Fruit fly (Drosophila melanogaster): ENCODE data around the gene CG15422.

Gene CG15422

dm6 chr2L:4028026-4028425, 23.2 kb downstream of the CG15422 start (continued):
- TF ChIP-seq Met (GFP tag; optimal IDR thresholded peaks at IDR 0.05) (peak; percentile 2), CG11294 (GFP tag; IDR thresholded peaks at IDR 0.05) (no peak), CG6808 (GFP tag; optimal IDR thresholded peaks at IDR 0.05) (no peak), salr (GFP tag; optimal IDR thresholded peaks at IDR 0.05) (peak in 1 of 2 experiments; percentile 1), dac (GFP tag; optimal IDR thresholded peaks at IDR 0.05) (no peak), Ets96B (tag; optimal IDR thresholded peaks at IDR 0.05) (peak; percentile 64), Blimp-1 (GFP tag; optimal IDR thresholded peaks at IDR 0.05) (no peak)

- no peak for TF ChIP-seq salr (GFP tag; optimal IDR thresholded peaks at IDR 0.05)
- TF ChIP-seq spab (GFP tag; optimal IDR thresholded peaks at IDR 0.05): no peak
- no peak for TF ChIP-seq cyc (GFP tag; optimal IDR thresholded peaks at IDR 0.05)
- TF ChIP-seq esn (GFP tag; optimal IDR thresholded peaks at IDR 0.05): peak; percentile 1
- no peak for TF ChIP-seq Smox (GFP tag; optimal IDR thresholded peaks at IDR 0.05)
- peak; percentile 71 for TF ChIP-seq CG6163 (GFP tag; IDR thresholded peaks at IDR 0.05)
- TF ChIP-seq Sox14 (GFP tag; optimal IDR thresholded peaks at IDR 0.05): no peak
- TF ChIP-seq CG34406 (GFP tag; optimal IDR thresholded peaks at IDR 0.05): no peak
- peak; percentile 16 for TF ChIP-seq Eip78C (GFP tag)
- no peak for TF ChIP-seq CG4318 (GFP tag; optimal IDR thresholded peaks at IDR 0.05)
- TF ChIP-seq net (GFP tag; optimal IDR thresholded peaks at IDR 0.05): no peak
- no peak for TF ChIP-seq CG11294 (GFP tag; IDR thresholded peaks at IDR 0.05)
- no peak for TF ChIP-seq Ets21C (GFP tag; optimal IDR thresholded peaks at IDR 0.05)
- no peak for TF ChIP-seq eg (GFP tag; IDR thresholded peaks at IDR 0.05)
- no peak for TF ChIP-seq CG9139 (GFP tag; optimal IDR thresholded peaks at IDR 0.05)
These were observed 23.9 kb downstream of the CG15422 start for dm6 chr2L:4028697-4029096.

- TF ChIP-seq topi (GFP tag; optimal IDR thresholded peaks at IDR 0.05): peak; percentile 51
- peak; percentile 27 for TF ChIP-seq CG34406 (GFP tag; optimal IDR thresholded peaks at IDR 0.05)
- no peak for TF ChIP-seq Smox (GFP tag; optimal IDR thresholded peaks at IDR 0.05)
- TF ChIP-seq salr (GFP tag; optimal IDR thresholded peaks at IDR 0.05): peak; percentile 40 to 88
- TF ChIP-seq CG7368 (GFP tag; optimal IDR thresholded peaks at IDR 0.05): peak; percentile 61
- peak; percentile 95 for TF ChIP-seq Lpt (GFP tag; optimal IDR thresholded peaks at IDR 0.05)
- peak; percentile 98 for TF ChIP-seq CG15336 (GFP tag; IDR thresholded peaks at IDR 0.05)
- TF ChIP-seq dsx (GFP tag; optimal IDR thresholded peaks at IDR 0.05; ENCODE audit: poor library complexity, severe bottlenecking): peak; percentile 64
- peak; percentile 50 for TF ChIP-seq esn (GFP tag; optimal IDR thresholded peaks at IDR 0.05)
- peak; percentile 38 for TF ChIP-seq CG6792 (GFP tag; optimal IDR thresholded peaks at IDR 0.05)
- TF ChIP-seq achi (GFP tag; optimal IDR thresholded peaks at IDR 0.05): peak; percentile 88
- peak; percentile 59 for TF ChIP-seq CG6808 (GFP tag; optimal IDR thresholded peaks at IDR 0.05)
- peak; percentile 90 for TF ChIP-seq OdsH (GFP tag; optimal IDR thresholded peaks at IDR 0.05)
- TF ChIP-seq lz (GFP tag; optimal IDR thresholded peaks at IDR 0.05): peak; percentile 64
- peak; percentile 51 for TF ChIP-seq cyc (GFP tag; optimal IDR thresholded peaks at IDR 0.05)
- TF ChIP-seq spab (GFP tag; optimal IDR thresholded peaks at IDR 0.05): peak; percentile 42
- peak; percentile 74 for TF ChIP-seq CG11762 (GFP tag; optimal IDR thresholded peaks at IDR 0.05; ENCODE audit: insufficient read depth)
- TF ChIP-seq pdm3 (GFP tag; optimal IDR thresholded peaks at IDR 0.05): peak; percentile 88
- peak; percentile 57 for TF ChIP-seq Hr38 (GFP tag; optimal IDR thresholded peaks at IDR 0.05)
- peak; percentile 75 for TF ChIP-seq CG3032 (tag; optimal IDR thresholded peaks at IDR 0.05)
- TF ChIP-seq Blimp-1 (GFP tag; optimal IDR thresholded peaks at IDR 0.05): no peak
- TF ChIP-seq ss (GFP tag; optimal IDR thresholded peaks at IDR 0.05): peak in 1 of 2 experiments; percentile 2
- TF ChIP-seq svp (GFP tag): peak; percentile 69
- TF ChIP-seq CG9139 (GFP tag; optimal IDR thresholded peaks at IDR 0.05): no peak
- peak; percentile 89 for TF ChIP-seq Sox14 (GFP tag; optimal IDR thresholded peaks at IDR 0.05)
- peak; percentile 58 for TF ChIP-seq CG10669 (GFP tag; optimal IDR thresholded peaks at IDR 0.05)
- TF ChIP-seq Gug (GFP tag; IDR thresholded peaks at IDR 0.05): peak; percentile 96
- peak; percentile 48 for TF ChIP-seq CG8632 (GFP tag; optimal IDR thresholded peaks at IDR 0.05)
- TF ChIP-seq CG16779 (tag; optimal IDR thresholded peaks at IDR 0.05): peak; percentile 55
- peak; percentile 93 for TF ChIP-seq Eip78C (GFP tag)
- TF ChIP-seq CG8119 (GFP tag; IDR thresholded peaks at IDR 0.05): peak; percentile 98
- TF ChIP-seq acj6 (GFP tag; optimal IDR thresholded peaks at IDR 0.05): peak; percentile 78
- peak; percentile 98 for TF ChIP-seq CG32006 (GFP tag; optimal IDR thresholded peaks at IDR 0.05)
- peak; percentile 85 for TF ChIP-seq CG3919 (GFP tag; optimal IDR thresholded peaks at IDR 0.05)
- no peak for TF ChIP-seq fkh (GFP tag; optimal IDR thresholded peaks at IDR 0.05)
- peak; percentile 85 for TF ChIP-seq net (GFP tag; optimal IDR thresholded peaks at IDR 0.05)
- TF ChIP-seq dac (GFP tag; optimal IDR thresholded peaks at IDR 0.05): peak; percentile 97
- TF ChIP-seq CG11294 (GFP tag; IDR thresholded peaks at IDR 0.05): peak; percentile 95
These were observed 25.6 kb downstream of the CG15422 start for dm6 chr2L:4030236-4030943.

Measured in whole organism, prepupa.